Fruit fly (Drosophila melanogaster) whole organism, embryonic: ENCODE data around the gene ocn.

ENCODE experiments used
- ATbp ChIP-seq: fragments of 200-800 bp; sonication (Bioruptor generic); optimal IDR thresholded peaks from 2 replicates; lab custom pipeline; 2017; ENCODE audit warnings: missing biosample characterization, mild to moderate bottlenecking, missing genetic modification characterization, missing genetic modification reagents
- BEAF-32 ChIP-seq: fragments of 200-800 bp; sonication (Bioruptor generic); optimal IDR thresholded peaks from 3 replicates; lab custom pipeline; 2017; ENCODE audit warnings: missing biosample characterization, missing genetic modification characterization, mild to moderate bottlenecking, moderate library complexity, missing genetic modification reagents
- Blimp-1 ChIP-seq: fragments of 200-800 bp; sonication (Bioruptor generic); optimal IDR thresholded peaks from 3 replicates; lab custom pipeline; 2018; ENCODE audit warnings: missing biosample characterization, missing genetic modification characterization, mild to moderate bottlenecking, moderate library complexity, missing genetic modification reagents
- CG11695 ChIP-seq: fragments of 200-800 bp; sonication (Bioruptor generic); IDR thresholded peaks from 3 replicates; pipeline ENCODE4 v1.3.6; 2022; ENCODE audit warnings: missing biosample characterization, missing genetic modification characterization
- CG11723 ChIP-seq: fragments of 200-800 bp; sonication (Bioruptor generic); optimal IDR thresholded peaks from 2 replicates; lab custom pipeline; 2017; ENCODE audit warnings: missing biosample characterization, mild to moderate bottlenecking, missing genetic modification characterization
- CG12744 ChIP-seq: fragments of 200-800 bp; sonication (Bioruptor generic); optimal IDR thresholded peaks from 2 replicates; lab custom pipeline; 2016; ENCODE audit warnings: missing biosample characterization, missing genetic modification characterization
- CG13424 ChIP-seq: fragments of 200-800 bp; sonication (Bioruptor generic); optimal IDR thresholded peaks from 2 replicates; lab custom pipeline; 2019; ENCODE audit warnings: missing biosample characterization, mild to moderate bottlenecking, missing genetic modification characterization, moderate library complexity
- CG15011 ChIP-seq: fragments of 200-800 bp; sonication (Bioruptor generic); optimal IDR thresholded peaks from 3 replicates; lab custom pipeline; 2018; ENCODE audit warnings: missing biosample characterization, mild to moderate bottlenecking, missing genetic modification characterization
- CG16863 ChIP-seq: fragments of 200-800 bp; sonication (Bioruptor generic); optimal IDR thresholded peaks from 3 replicates; lab custom pipeline; 2016; ENCODE audit warnings: missing biosample characterization, missing genetic modification characterization
- CG1832 ChIP-seq: fragments of 200-800 bp; sonication (Bioruptor generic); optimal IDR thresholded peaks from 2 replicates; lab custom pipeline; 2017; ENCODE audit warnings: missing biosample characterization, mild to moderate bottlenecking, missing genetic modification characterization, inconsistent platforms
- CG2202 ChIP-seq: fragments of 200-800 bp; sonication (Bioruptor generic); optimal IDR thresholded peaks from 2 replicates; lab custom pipeline; 2018; ENCODE audit warnings: missing biosample characterization, mild to moderate bottlenecking, missing genetic modification characterization
- CG2875 ChIP-seq: fragments of 200-800 bp; sonication (Bioruptor generic); optimal IDR thresholded peaks from 2 replicates; lab custom pipeline; 2017; ENCODE audit warnings: missing biosample characterization, mild to moderate bottlenecking, missing genetic modification characterization, missing genetic modification reagents
- CG31441 ChIP-seq: fragments of 200-800 bp; sonication (Bioruptor generic); IDR thresholded peaks from 2 replicates; pipeline ENCODE4 v1.3.6; 2022; ENCODE audit warnings: missing biosample characterization, missing genetic modification characterization
- CG32772 ChIP-seq: fragments of 200-800 bp; sonication (Bioruptor generic); IDR thresholded peaks from 2 replicates; pipeline ENCODE4 v1.3.6; 2022; ENCODE audit warnings: missing biosample characterization, missing genetic modification characterization
- CG34224 ChIP-seq: fragments of 200-800 bp; sonication (Bioruptor generic); IDR thresholded peaks from 3 replicates; pipeline ENCODE4 v1.3.6; 2022; ENCODE audit warnings: missing biosample characterization, missing genetic modification characterization; ENCODE audit not compliant: partially characterized antibody
- CG4404 ChIP-seq: fragments of 200-800 bp; sonication (Bioruptor generic); IDR thresholded peaks from 2 replicates; pipeline ENCODE4 v1.3.6; 2022; ENCODE audit warnings: missing biosample characterization, missing genetic modification characterization
- CG7963 ChIP-seq: fragments of 200-800 bp; sonication (Bioruptor generic); IDR thresholded peaks from 3 replicates; pipeline ENCODE4 v1.3.6; 2022; ENCODE audit warnings: missing biosample characterization, missing genetic modification characterization; ENCODE audit not compliant: partially characterized antibody
- CG8765 ChIP-seq: fragments of 200-800 bp; sonication (Bioruptor generic); IDR thresholded peaks from 2 replicates; pipeline ENCODE4 v1.3.6; 2022; ENCODE audit warnings: missing biosample characterization, missing genetic modification characterization
- CG9437 ChIP-seq: fragments of 200-800 bp; sonication (Bioruptor generic); optimal IDR thresholded peaks from 2 replicates; lab custom pipeline; 2018; ENCODE audit warnings: missing biosample characterization, mild to moderate bottlenecking, missing genetic modification characterization
- CG9817 ChIP-seq: fragments of 200-800 bp; sonication (Bioruptor generic); optimal IDR thresholded peaks from 2 replicates; lab custom pipeline; 2018; ENCODE audit warnings: missing biosample characterization, mild to moderate bottlenecking, missing genetic modification characterization, moderate library complexity
- Doc2 ChIP-seq: fragments of 200-800 bp; sonication (Bioruptor generic); IDR thresholded peaks from 2 replicates; pipeline ENCODE4 v1.3.6; 2022; ENCODE audit warnings: missing biosample characterization, missing genetic modification characterization
- Fer2 ChIP-seq: fragments of 200-800 bp; sonication (Bioruptor generic); optimal IDR thresholded peaks from 2 replicates; lab custom pipeline; 2018; ENCODE audit warnings: missing biosample characterization, mild to moderate bottlenecking, missing genetic modification characterization, moderate library complexity
- Hey ChIP-seq: fragments of 200-800 bp; sonication (Bioruptor generic); optimal IDR thresholded peaks from 3 replicates; lab custom pipeline; 2018; ENCODE audit warnings: missing biosample characterization, mild to moderate bottlenecking, missing genetic modification characterization
- Kr ChIP-seq: fragments of 200-800 bp; sonication (Bioruptor generic); optimal IDR thresholded peaks from 2 replicates; lab custom pipeline; 2017; ENCODE audit warnings: missing biosample characterization, mild to moderate bottlenecking, missing genetic modification characterization
- Optix ChIP-seq: fragments of 200-800 bp; sonication (Bioruptor generic); IDR thresholded peaks from 3 replicates; pipeline ENCODE4 v1.3.6; 2022; ENCODE audit warnings: missing biosample characterization, missing genetic modification characterization
- Side ChIP-seq: fragments of 200-800 bp; sonication (Bioruptor generic); optimal IDR thresholded peaks from 2 replicates; lab custom pipeline; 2016; ENCODE audit warnings: missing biosample characterization, missing genetic modification characterization
- Six4 ChIP-seq: fragments of 200-800 bp; sonication (Bioruptor generic); optimal IDR thresholded peaks from 2 replicates; lab custom pipeline; 2016; ENCODE audit warnings: missing biosample characterization, missing genetic modification characterization
- Sry-β ChIP-seq: fragments of 200-800 bp; sonication (Bioruptor generic); optimal IDR thresholded peaks from 2 replicates; lab custom pipeline; 2018; ENCODE audit warnings: missing biosample characterization, mild to moderate bottlenecking, missing genetic modification characterization, moderate library complexity
- bab2 ChIP-seq: fragments of 200-800 bp; sonication (Bioruptor generic); optimal IDR thresholded peaks from 2 replicates; lab custom pipeline; 2016; ENCODE audit warnings: missing biosample characterization, missing genetic modification characterization
- croc ChIP-seq: fragments of 200-800 bp; sonication (Bioruptor generic); conservative IDR thresholded peaks from 3 replicates; pipeline ENCODE4 v1.3.6; 2022; ENCODE audit warnings: missing biosample characterization, missing genetic modification characterization
- emc ChIP-seq: fragments of 200-800 bp; sonication (Bioruptor generic); optimal IDR thresholded peaks from 2 replicates; lab custom pipeline; 2016; ENCODE audit warnings: missing biosample characterization, missing genetic modification characterization
- fd96Cb ChIP-seq: fragments of 200-800 bp; sonication (Bioruptor generic); optimal IDR thresholded peaks from 2 replicates; lab custom pipeline; 2018; ENCODE audit warnings: missing biosample characterization, mild to moderate bottlenecking, missing genetic modification characterization, moderate library complexity
- fru ChIP-seq: fragments of >200 bp; optimal IDR thresholded peaks from 2 replicates; lab custom pipeline; 2017
- gcm2 ChIP-seq: fragments of 200-800 bp; sonication (Bioruptor generic); optimal IDR thresholded peaks from 2 replicates; lab custom pipeline; 2016; ENCODE audit warnings: missing biosample characterization, missing genetic modification characterization
- gem ChIP-seq: fragments of 200-800 bp; sonication (Bioruptor generic); optimal IDR thresholded peaks from 2 replicates; lab custom pipeline; 2019; ENCODE audit warnings: missing biosample characterization, mild to moderate bottlenecking, missing genetic modification characterization, moderate library complexity
- grau ChIP-seq: fragments of 200-800 bp; optimal IDR thresholded peaks from 3 replicates; lab custom pipeline; 2019; ENCODE audit warnings: missing biosample characterization, mild to moderate bottlenecking, missing genetic modification characterization, moderate library complexity
- ken ChIP-seq: fragments of 200-800 bp; sonication (Bioruptor generic); IDR thresholded peaks from 3 replicates; pipeline ENCODE4 v1.3.6; 2022; ENCODE audit warnings: missing biosample characterization, missing genetic modification characterization
- klu ChIP-seq: fragments of 200-800 bp; sonication (Bioruptor generic); IDR thresholded peaks from 2 replicates; pipeline ENCODE4 v1.3.6; 2022; ENCODE audit warnings: missing biosample characterization, missing genetic modification characterization
- lilli ChIP-seq: fragments of 200-800 bp; sonication (Bioruptor generic); optimal IDR thresholded peaks from 3 replicates; lab custom pipeline; 2016; ENCODE audit warnings: missing biosample characterization, missing genetic modification characterization
- lov ChIP-seq, 2 experiments: fragments of 200-800 bp in 1 of 2; fragments of >200 bp in 1 of 2; sonication (Bioruptor generic) in 1 of 2; IDR thresholded peaks in 1 of 2; optimal IDR thresholded peaks in 1 of 2; 2 replicates in 1 of 2; 3 replicates in 1 of 2; pipeline versions ENCODE4 v1.3.6 to Lab custom; 2017 to 2022; ENCODE audit warnings: missing biosample characterization in 1 of 2, missing genetic modification characterization in 1 of 2
- oc ChIP-seq: fragments of 200-800 bp; sonication (Bioruptor generic); optimal IDR thresholded peaks from 2 replicates; lab custom pipeline; 2018; ENCODE audit warnings: missing biosample characterization, mild to moderate bottlenecking, missing genetic modification characterization, moderate library complexity
- org-1 ChIP-seq: fragments of 200-800 bp; sonication (Bioruptor generic); optimal IDR thresholded peaks from 2 replicates; lab custom pipeline; 2017; ENCODE audit warnings: missing biosample characterization, missing genetic modification characterization
- pita ChIP-seq: fragments of 200-800 bp; sonication (Bioruptor generic); optimal IDR thresholded peaks from 2 replicates; lab custom pipeline; 2017; ENCODE audit warnings: missing biosample characterization, mild to moderate bottlenecking, missing genetic modification characterization
- tin ChIP-seq: fragments of 200-800 bp; sonication (Bioruptor generic); optimal IDR thresholded peaks from 3 replicates; lab custom pipeline; 2016; ENCODE audit warnings: missing biosample characterization, missing genetic modification characterization
- tna ChIP-seq: fragments of 200-800 bp; sonication (Bioruptor generic); IDR thresholded peaks from 2 replicates; pipeline ENCODE4 v1.3.6; 2022; ENCODE audit warnings: missing biosample characterization, missing genetic modification characterization; ENCODE audit not compliant: partially characterized antibody
- unpg ChIP-seq: fragments of 200-800 bp; sonication (Bioruptor generic); optimal IDR thresholded peaks from 3 replicates; lab custom pipeline; 2018; ENCODE audit warnings: missing biosample characterization, mild to moderate bottlenecking, missing genetic modification characterization, moderate library complexity
- vfl ChIP-seq: fragments of 200-800 bp; sonication (Bioruptor generic); optimal IDR thresholded peaks from 2 replicates; lab custom pipeline; 2016; ENCODE audit warnings: missing biosample characterization, missing genetic modification characterization
- vvl ChIP-seq: fragments of 200-800 bp; sonication (Bioruptor generic); IDR thresholded peaks from 2 replicates; pipeline ENCODE4 v1.3.6; 2022; ENCODE audit warnings: missing biosample characterization, missing genetic modification characterization

ocn gene

dm6 chr3R:30046029-30047001 is 8.8 kb upstream of the ocn start, which contains the start of the genes RpL32 and CG7943 (continued):
- peak; percentile 94 for TF ChIP-seq vfl
- TF ChIP-seq CG8765 (GFP tag; lab: Robert Waterston, UW) = peak; percentile 95
- no peak for TF ChIP-seq lov (optimal IDR thresholded peaks at IDR 0.05; lab: Kevin White, UChicago)
- TF ChIP-seq lov (GFP tag; IDR thresholded peaks at IDR 0.05; lab: Robert Waterston, UW) = peak; percentile 94
- peak; percentile 93 for TF ChIP-seq CG4404 (GFP tag; lab: Robert Waterston, UW)
- peak; percentile 94 for TF ChIP-seq emc
- peak; percentile 96 for TF ChIP-seq tin (GFP tag; lab: Kevin White, UChicago)
- peak; percentile 97 for TF ChIP-seq vvl (GFP tag; lab: Robert Waterston, UW)
- TF ChIP-seq CG12744 (GFP tag; lab: Kevin White, UChicago) = peak; percentile 77
- peak; percentile 97 for TF ChIP-seq Optix (GFP tag; lab: Robert Waterston, UW)
- peak; percentile 89 for TF ChIP-seq Doc2
- TF ChIP-seq CG9817 (tag; lab: Kevin White, UChicago) = peak; percentile 93
- peak; percentile 76 for TF ChIP-seq CG2202 (tag; lab: Kevin White, UChicago)
- TF ChIP-seq gem (tag; lab: Kevin White, UChicago) = peak; percentile 90
- TF ChIP-seq BEAF-32 (GFP tag; lab: Kevin White, UChicago) = peak; percentile 100
- peak; percentile 85 for TF ChIP-seq gcm2
- peak; percentile 83 for TF ChIP-seq CG2875
- TF ChIP-seq ATbp (GFP tag; lab: Kevin White, UChicago) = peak; percentile 83
- peak; percentile 88 for TF ChIP-seq klu (GFP tag; lab: Robert Waterston, UW)
- peak; percentile 90 for TF ChIP-seq org-1 (GFP tag; lab: Kevin White, UChicago)
- no peak for TF ChIP-seq CG1832 (GFP tag; lab: Kevin White, UChicago)
- peak; percentile 97 for TF ChIP-seq Side (GFP tag; lab: Kevin White, UChicago)
- TF ChIP-seq pita (GFP tag; lab: Kevin White, UChicago) = no peak
- TF ChIP-seq CG16863 (GFP tag; lab: Kevin White, UChicago) = peak; percentile 86
- peak; percentile 100 for TF ChIP-seq tna (GFP tag; lab: Robert Waterston, UW)
- TF ChIP-seq Blimp-1 (GFP tag; lab: Kevin White, UChicago) = peak; percentile 88
- TF ChIP-seq CG11695 (GFP tag; lab: Robert Waterston, UW) = peak; percentile 94
- TF ChIP-seq CG9437 (GFP tag; lab: Kevin White, UChicago) = peak; percentile 76
- no peak for TF ChIP-seq fru (lab: Kevin White, UChicago)
- TF ChIP-seq lilli = peak; percentile 93
- peak; percentile 92 for TF ChIP-seq Fer2
- TF ChIP-seq croc (GFP tag; lab: Robert Waterston, UW) = peak; percentile 87
- peak; percentile 98 for TF ChIP-seq bab2 (GFP tag; lab: Kevin White, UChicago)
- TF ChIP-seq Kr (GFP tag; lab: Kevin White, UChicago) = peak; percentile 20
- peak; percentile 95 for TF ChIP-seq ken (GFP tag; lab: Robert Waterston, UW)
- peak; percentile 88 for TF ChIP-seq CG31441 (GFP tag; lab: Robert Waterston, UW)
- peak; percentile 100 for TF ChIP-seq CG7963
- peak; percentile 89 for TF ChIP-seq Hey (tag; lab: Kevin White, UChicago)
- TF ChIP-seq oc = peak; percentile 81
- peak; percentile 87 for TF ChIP-seq CG11723 (GFP tag; lab: Kevin White, UChicago)
- TF ChIP-seq CG34224 = peak; percentile 100
- peak; percentile 88 for TF ChIP-seq fd96Cb (tag; lab: Kevin White, UChicago)
- peak; percentile 94 for TF ChIP-seq CG32772
- TF ChIP-seq Sry-β (GFP tag; lab: Kevin White, UChicago) = peak; percentile 78
- TF ChIP-seq CG15011 (GFP tag; lab: Kevin White, UChicago) = peak; percentile 91
- TF ChIP-seq CG13424 (tag; lab: Kevin White, UChicago) = peak; percentile 83
- TF ChIP-seq grau = peak; percentile 86
- peak; percentile 92 for TF ChIP-seq Six4 (GFP tag; lab: Kevin White, UChicago)
- TF ChIP-seq unpg (GFP tag; lab: Kevin White, UChicago) = peak; percentile 91
